Fruit fly (Drosophila melanogaster) whole organism, embryonic: ENCODE results near the gene Ptp10D.
A peak's percentile ranks its signal among the peaks of the same experiment; 100 is the strongest.

Experiments used
- Ada2b ChIP-seq: fragments of 200-800 bp; sonication (Bioruptor generic); IDR thresholded peaks from 2 replicates; pipeline ENCODE4 v1.3.6; 2022; ENCODE audit warnings: missing biosample characterization, missing genetic modification characterization
- Bgb ChIP-seq: fragments of 200-800 bp; sonication (Bioruptor generic); IDR thresholded peaks from 2 replicates; pipeline ENCODE4 v1.3.6; 2022; ENCODE audit warnings: missing biosample characterization, missing genetic modification characterization; ENCODE audit not compliant: partially characterized antibody
- Bteb2 ChIP-seq: fragments of 200-800 bp; sonication (Bioruptor generic); optimal IDR thresholded peaks from 2 replicates; lab custom pipeline; 2016; ENCODE audit warnings: missing biosample characterization, missing genetic modification characterization
- CG10462 ChIP-seq: fragments of 200-800 bp; sonication (Bioruptor generic); optimal IDR thresholded peaks from 2 replicates; lab custom pipeline; 2016; ENCODE audit warnings: missing biosample characterization, missing genetic modification characterization
- CG11398 ChIP-seq: fragments of 200-800 bp; sonication (Bioruptor generic); optimal IDR thresholded peaks from 2 replicates; lab custom pipeline; 2016; ENCODE audit warnings: missing biosample characterization, missing genetic modification characterization
- CG12659 ChIP-seq: fragments of 200-800 bp; sonication (Bioruptor generic); optimal IDR thresholded peaks from 3 replicates; lab custom pipeline; 2017; ENCODE audit warnings: mild to moderate bottlenecking, missing biosample characterization, missing genetic modification reagents, missing genetic modification characterization
- CG12942 ChIP-seq: fragments of 200-800 bp; sonication (Bioruptor generic); optimal IDR thresholded peaks from 3 replicates; lab custom pipeline; 2016; ENCODE audit warnings: missing biosample characterization, missing genetic modification characterization
- CG14667 ChIP-seq: fragments of 200-800 bp; sonication (Bioruptor generic); IDR thresholded peaks from 2 replicates; pipeline ENCODE4 v1.3.6; 2022; ENCODE audit warnings: missing biosample characterization, missing genetic modification characterization
- CG17359 ChIP-seq: fragments of 200-800 bp; sonication (Bioruptor generic); optimal IDR thresholded peaks from 3 replicates; lab custom pipeline; 2018; ENCODE audit warnings: missing biosample characterization, mild to moderate bottlenecking, missing genetic modification characterization, moderate library complexity
- CG31365 ChIP-seq: fragments of 200-800 bp; sonication (Bioruptor generic); optimal IDR thresholded peaks from 2 replicates; lab custom pipeline; 2018; ENCODE audit warnings: missing biosample characterization, mild to moderate bottlenecking, missing genetic modification characterization
- CG33557 ChIP-seq: fragments of 200-800 bp; sonication (Bioruptor generic); optimal IDR thresholded peaks from 2 replicates; lab custom pipeline; 2019; ENCODE audit warnings: missing biosample characterization, mild to moderate bottlenecking, missing genetic modification characterization, moderate library complexity
- CG3726 ChIP-seq: fragments of 200-800 bp; sonication (Bioruptor generic); IDR thresholded peaks from 3 replicates; pipeline ENCODE4, ENCODE4 v1.3.6; 2022; ENCODE audit warnings: missing biosample characterization, missing genetic modification characterization
- CG3847 ChIP-seq: fragments of 200-800 bp; sonication (Bioruptor generic); IDR thresholded peaks from 2 replicates; pipeline ENCODE4 v1.3.6; 2022; ENCODE audit warnings: missing biosample characterization, missing genetic modification characterization
- CG4617 ChIP-seq: fragments of 200-800 bp; sonication (Bioruptor generic); optimal IDR thresholded peaks from 3 replicates; lab custom pipeline; 2016; ENCODE audit warnings: missing biosample characterization, missing genetic modification characterization, borderline replicate concordance
- CG6689 ChIP-seq: fragments of 200-800 bp; sonication (Bioruptor generic); IDR thresholded peaks from 2 replicates; pipeline ENCODE4 v1.3.6; 2022; ENCODE audit warnings: missing biosample characterization, missing genetic modification characterization
- CG6765 ChIP-seq: fragments of 200-800 bp; sonication (Bioruptor generic); optimal IDR thresholded peaks from 3 replicates; lab custom pipeline; 2017; ENCODE audit warnings: missing biosample characterization, mild to moderate bottlenecking, missing genetic modification characterization
- CG6854 ChIP-seq: fragments of 200-800 bp; sonication (Bioruptor generic); optimal IDR thresholded peaks from 3 replicates; lab custom pipeline; 2017; ENCODE audit warnings: missing biosample characterization, mild to moderate bottlenecking, missing genetic modification characterization
- CG7963 ChIP-seq: fragments of 200-800 bp; sonication (Bioruptor generic); IDR thresholded peaks from 3 replicates; pipeline ENCODE4 v1.3.6; 2022; ENCODE audit warnings: missing biosample characterization, missing genetic modification characterization; ENCODE audit not compliant: partially characterized antibody
- CG9215 ChIP-seq: fragments of 200-800 bp; sonication (Bioruptor generic); IDR thresholded peaks from 2 replicates; pipeline ENCODE4 v1.3.6; 2022; ENCODE audit warnings: missing biosample characterization, missing genetic modification characterization
- D19A ChIP-seq: fragments of 200-800 bp; optimal IDR thresholded peaks from 3 replicates; lab custom pipeline; 2019; ENCODE audit warnings: missing biosample characterization, mild to moderate bottlenecking, missing genetic modification characterization, moderate library complexity
- Dek ChIP-seq: fragments of 200-800 bp; sonication (Bioruptor generic); optimal IDR thresholded peaks from 3 replicates; lab custom pipeline; 2019; ENCODE audit warnings: missing biosample characterization, mild to moderate bottlenecking, missing genetic modification characterization, moderate library complexity
- Dfd ChIP-seq, 2 experiments: fragments of >200 bp; optimal IDR thresholded peaks; 2 replicates each; lab custom pipeline; 2017; ENCODE audit warnings: missing biosample characterization in 2 of 2, missing genetic modification characterization in 2 of 2
- Dip3 ChIP-seq: fragments of 200-800 bp; sonication (Bioruptor generic); optimal IDR thresholded peaks from 3 replicates; lab custom pipeline; 2016; ENCODE audit warnings: missing biosample characterization, missing genetic modification characterization
- HLH4C ChIP-seq: fragments of 200-800 bp; sonication (Bioruptor generic); IDR thresholded peaks from 3 replicates; pipeline ENCODE4 v1.3.6; 2022; ENCODE audit warnings: missing biosample characterization, missing genetic modification characterization; ENCODE audit not compliant: partially characterized antibody
- HLHmδ ChIP-seq: fragments of 200-800 bp; sonication (Bioruptor generic); optimal IDR thresholded peaks from 2 replicates; lab custom pipeline; 2018; ENCODE audit warnings: missing biosample characterization, mild to moderate bottlenecking, missing genetic modification characterization, moderate library complexity
- Hr39 ChIP-seq: fragments of >200 bp; optimal IDR thresholded peaks from 2 replicates; lab custom pipeline; 2017
- Jarid2 ChIP-seq: fragments of 200-800 bp; sonication (Bioruptor generic); optimal IDR thresholded peaks from 3 replicates; lab custom pipeline; 2017; ENCODE audit warnings: mild to moderate bottlenecking, missing biosample characterization, missing genetic modification reagents, missing genetic modification characterization
- Nf-YC ChIP-seq: fragments of 200-800 bp; optimal IDR thresholded peaks from 3 replicates; lab custom pipeline; 2019; ENCODE audit warnings: missing biosample characterization, mild to moderate bottlenecking, missing genetic modification characterization, moderate library complexity
- PHDP ChIP-seq: fragments of 200-800 bp; sonication (Bioruptor generic); optimal IDR thresholded peaks from 3 replicates; lab custom pipeline; 2018; ENCODE audit warnings: missing biosample characterization, mild to moderate bottlenecking, missing genetic modification characterization, moderate library complexity
- Usf ChIP-seq: fragments of 200-800 bp; sonication (Bioruptor generic); optimal IDR thresholded peaks from 2 replicates; lab custom pipeline; 2017; ENCODE audit warnings: missing genotype, missing biosample characterization, missing genetic modification characterization
- bowl ChIP-seq: fragments of 200-800 bp; sonication (Bioruptor generic); IDR thresholded peaks from 2 replicates; pipeline ENCODE4 v1.3.6; 2022; ENCODE audit warnings: missing biosample characterization, missing genetic modification characterization
- en ChIP-seq: fragments of 200-800 bp; sonication (Bioruptor generic); optimal IDR thresholded peaks from 2 replicates; lab custom pipeline; 2016; ENCODE audit warnings: missing biosample characterization, missing genetic modification characterization
- ham ChIP-seq: fragments of 200-800 bp; sonication (Bioruptor generic); IDR thresholded peaks from 2 replicates; pipeline ENCODE4 v1.3.6; 2022; ENCODE audit warnings: missing biosample characterization, missing genetic modification characterization
- hb ChIP-seq: fragments of 200-800 bp; sonication (Bioruptor generic); IDR thresholded peaks from 3 replicates; pipeline ENCODE4 v1.3.6; 2022; ENCODE audit warnings: missing biosample characterization, missing genetic modification characterization; ENCODE audit not compliant: partially characterized antibody
- hbn ChIP-seq: fragments of 200-800 bp; sonication (Bioruptor generic); IDR thresholded peaks from 2 replicates; pipeline ENCODE4 v1.3.6; 2022; ENCODE audit warnings: missing biosample characterization, missing genetic modification characterization; ENCODE audit not compliant: partially characterized antibody
- hkb ChIP-seq, 2 experiments: fragments of 200-800 bp in 1 of 2; fragments of >200 bp in 1 of 2; sonication (Bioruptor generic) in 1 of 2; IDR thresholded peaks in 1 of 2; optimal IDR thresholded peaks in 1 of 2; 2 replicates each; pipeline versions ENCODE4 v1.3.6 to Lab custom; 2017 to 2022; ENCODE audit warnings: missing biosample characterization in 1 of 2, missing genetic modification characterization in 1 of 2
- insv ChIP-seq, 2 experiments: fragments of 200-800 bp; sonication (Bioruptor generic); optimal IDR thresholded peaks; 3 replicates each; lab custom pipeline; 2016 to 2018; ENCODE audit warnings: missing biosample characterization in 2 of 2, missing genetic modification characterization in 2 of 2
- inv ChIP-seq: fragments of 200-800 bp; sonication (Bioruptor generic); IDR thresholded peaks from 2 replicates; pipeline ENCODE4 v1.3.6; 2022; ENCODE audit warnings: missing biosample characterization, missing genetic modification characterization; ENCODE audit not compliant: partially characterized antibody
- jumu ChIP-seq: fragments of 200-800 bp; sonication (Bioruptor generic); optimal IDR thresholded peaks from 3 replicates; lab custom pipeline; 2016; ENCODE audit warnings: missing biosample characterization, missing genetic modification characterization
- klu ChIP-seq: fragments of 200-800 bp; sonication (Bioruptor generic); IDR thresholded peaks from 2 replicates; pipeline ENCODE4 v1.3.6; 2022; ENCODE audit warnings: missing biosample characterization, missing genetic modification characterization
- maf-S ChIP-seq: fragments of 200-800 bp; sonication (Bioruptor generic); optimal IDR thresholded peaks from 2 replicates; lab custom pipeline; 2016; ENCODE audit warnings: missing biosample characterization, missing genetic modification characterization
- pros ChIP-seq: fragments of 200-800 bp; sonication (Bioruptor generic); optimal IDR thresholded peaks from 3 replicates; lab custom pipeline; 2019; ENCODE audit warnings: missing biosample characterization, mild to moderate bottlenecking, missing genetic modification characterization, moderate library complexity
- sc ChIP-seq, 3 experiments: fragments of >200 bp in 2 of 3; fragments of 200-800 bp in 1 of 3; sonication (Bioruptor generic) in 1 of 3; optimal IDR thresholded peaks; 2 replicates in 2 of 3; 3 replicates in 1 of 3; lab custom pipeline; 2017; ENCODE audit warnings: mild to moderate bottlenecking in 1 of 3, missing biosample characterization in 1 of 3, missing genetic modification characterization in 1 of 3, missing genetic modification reagents in 1 of 3
- scrt ChIP-seq: fragments of 200-800 bp; sonication (Bioruptor generic); optimal IDR thresholded peaks from 2 replicates; lab custom pipeline; 2018; ENCODE audit warnings: missing biosample characterization, mild to moderate bottlenecking, missing genetic modification characterization, moderate library complexity
- shn ChIP-seq: fragments of 200-800 bp; sonication (Bioruptor generic); optimal IDR thresholded peaks from 3 replicates; lab custom pipeline; 2016; ENCODE audit warnings: missing biosample characterization, missing genetic modification characterization
- so ChIP-seq: fragments of 200-800 bp; sonication (Bioruptor generic); IDR thresholded peaks from 3 replicates; pipeline ENCODE4 v1.3.6; 2022; ENCODE audit warnings: missing biosample characterization, missing genetic modification characterization
- stc ChIP-seq: fragments of 200-800 bp; sonication (Bioruptor generic); IDR thresholded peaks from 2 replicates; pipeline ENCODE4 v1.3.6; 2022; ENCODE audit warnings: missing biosample characterization, missing genetic modification characterization
- wek ChIP-seq: fragments of 200-800 bp; sonication (Bioruptor generic); optimal IDR thresholded peaks from 3 replicates; lab custom pipeline; 2018; ENCODE audit warnings: missing biosample characterization, mild to moderate bottlenecking, missing genetic modification characterization, moderate library complexity

Gene Ptp10D

DNA sequence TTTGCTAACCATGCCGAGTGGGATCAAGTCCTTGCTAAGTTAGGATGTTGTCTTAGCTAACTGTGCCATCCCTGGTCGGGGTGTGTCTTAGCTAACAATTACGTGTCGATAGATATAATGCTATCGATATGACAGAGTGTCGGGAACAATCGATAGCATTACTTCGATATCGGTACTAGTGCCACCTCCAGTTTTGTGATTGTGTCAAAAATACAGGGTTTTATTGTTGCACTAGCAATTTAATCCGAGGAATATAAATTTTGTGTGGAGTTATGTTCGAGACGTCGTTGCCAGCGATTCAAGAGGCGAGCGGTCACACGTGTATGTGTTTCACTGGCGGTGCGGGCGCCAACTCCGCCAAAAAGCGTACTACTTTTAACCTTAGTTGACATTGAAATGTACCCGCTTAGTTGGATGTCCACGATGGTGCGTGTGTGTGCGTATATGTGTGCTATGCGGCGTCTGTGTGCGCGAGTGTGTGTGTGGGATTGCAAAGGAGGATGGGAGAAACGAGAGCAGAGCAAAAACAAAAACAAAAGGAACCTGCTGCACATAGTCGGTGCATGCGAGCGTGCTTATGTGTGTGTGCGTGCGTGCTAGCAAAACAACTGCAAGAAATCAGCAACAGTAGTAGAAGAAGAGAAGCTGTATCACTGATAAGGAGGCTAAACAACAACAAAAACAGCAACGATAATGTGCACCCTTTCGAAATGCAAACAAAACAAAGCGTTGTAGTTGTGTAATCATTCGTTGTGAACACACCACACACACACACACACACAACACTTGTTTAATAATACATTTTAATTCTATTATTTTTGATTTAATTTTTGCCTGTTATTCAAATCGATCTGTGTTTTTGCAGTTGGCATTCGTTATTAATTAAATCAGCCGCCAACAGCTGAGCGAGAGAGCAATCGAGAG lies 73.4 kb downstream of the Ptp10D start, which contains the start of gene PhKgamma (continued):
- TF ChIP-seq CG6854 (GFP tag; lab: Kevin White, UChicago) (peak; percentile 33), inv (peak; percentile 90), D19A (no peak), sc (optimal IDR thresholded peaks at IDR 0.05; lab: Kevin White, UChicago) (no peak), sc (GFP tag; optimal IDR thresholded peaks at IDR 0.05; lab: Kevin White, UChicago) (no peak), CG17359 (tag; lab: Kevin White, UChicago) (no peak), CG33557 (no peak), CG3847 (GFP tag; lab: Robert Waterston, UW) (peak; percentile 38), CG7963 (GFP tag; lab: Robert Waterston, UW) (peak; percentile 92), CG4617 (peak; percentile 52), hkb (optimal IDR thresholded peaks at IDR 0.05; lab: Kevin White, UChicago) (no peak), hkb (GFP tag; IDR thresholded peaks at IDR 0.05; lab: Robert Waterston, UW) (no peak), CG11398 (GFP tag; lab: Kevin White, UChicago) (no peak), Bteb2 (GFP tag; lab: Kevin White, UChicago) (no peak), Hr39 (lab: Kevin White, UChicago) (no peak), jumu (GFP tag; lab: Kevin White, UChicago) (peak; percentile 45), CG12942 (GFP tag; lab: Kevin White, UChicago) (peak; percentile 29), ham (GFP tag; lab: Robert Waterston, UW) (no peak), CG3726 (no peak), PHDP (peak; percentile 11), CG9215 (GFP tag; lab: Robert Waterston, UW) (no peak), stc (GFP tag; lab: Robert Waterston, UW) (no peak), HLH4C (GFP tag; lab: Robert Waterston, UW) (peak; percentile 87), Usf (GFP tag; lab: Kevin White, UChicago) (no peak), CG10462 (GFP tag; lab: Kevin White, UChicago) (no peak), hbn (GFP tag; lab: Robert Waterston, UW) (peak; percentile 86), Nf-YC (tag; lab: Kevin White, UChicago) (peak; percentile 21), hb (GFP tag; lab: Robert Waterston, UW) (peak; percentile 80), Dek (tag; lab: Kevin White, UChicago) (no peak), pros (GFP tag; lab: Kevin White, UChicago) (no peak), scrt (GFP tag; lab: Kevin White, UChicago) (no peak), Dfd (GFP tag; optimal IDR thresholded peaks at IDR 0.05; lab: Kevin White, UChicago) (no peak), bowl (GFP tag; lab: Robert Waterston, UW) (no peak), HLHmδ (GFP tag; lab: Kevin White, UChicago) (peak; percentile 30), CG6689 (GFP tag; lab: Robert Waterston, UW) (no peak), shn (GFP tag; lab: Kevin White, UChicago) (no peak), Dip3 (GFP tag; lab: Kevin White, UChicago) (peak; percentile 8), maf-S (GFP tag; lab: Kevin White, UChicago) (no peak), so (GFP tag; lab: Robert Waterston, UW) (no peak), CG12659 (peak; percentile 74), Ada2b (GFP tag; lab: Robert Waterston, UW) (no peak), en (GFP tag; lab: Kevin White, UChicago) (no peak), CG6765 (GFP tag; lab: Kevin White, UChicago) (no peak), CG31365 (tag; lab: Kevin White, UChicago) (peak; percentile 32), wek (GFP tag; lab: Kevin White, UChicago) (no peak), insv (GFP tag; optimal IDR thresholded peaks at IDR 0.05; lab: Kevin White, UChicago) (peak in 1 of 2 experiments; percentile 63), CG14667 (GFP tag; lab: Robert Waterston, UW) (no peak), Bgb (GFP tag; lab: Robert Waterston, UW) (peak; percentile 97), Jarid2 (GFP tag; lab: Kevin White, UChicago) (no peak), klu (GFP tag; lab: Robert Waterston, UW) (no peak)
